Fruit fly (Drosophila melanogaster): ENCODE measurements around the gene CG14840.

Gene CG14840

dm6 chr3R:14229045-14229444 is 32.0 kb downstream of the CG14840 start, which contains the start of gene CG9624:
TSS of gene CG9624 (minus strand) at chr3R:14229145.
- no peak for TF ChIP-seq EcR (GFP tag; optimal IDR thresholded peaks at IDR 0.05)
- TF ChIP-seq Dll (optimal IDR thresholded peaks at IDR 0.05), result no peak
- TF ChIP-seq usp (GFP tag; optimal IDR thresholded peaks at IDR 0.05), result no peak
- TF ChIP-seq pan (optimal IDR thresholded peaks at IDR 0.05), result no peak
- TF ChIP-seq psq (optimal IDR thresholded peaks at IDR 0.05), result no peak
- no peak for TF ChIP-seq CG8478 (optimal IDR thresholded peaks at IDR 0.05)

- TF ChIP-seq CG8478 (optimal IDR thresholded peaks at IDR 0.05) (no peak), EcR (GFP tag; optimal IDR thresholded peaks at IDR 0.05) (no peak), usp (GFP tag; optimal IDR thresholded peaks at IDR 0.05) (no peak), psq (optimal IDR thresholded peaks at IDR 0.05) (no peak), pan (optimal IDR thresholded peaks at IDR 0.05) (no peak), Dll (optimal IDR thresholded peaks at IDR 0.05) (no peak)
Measured at dm6 chr3R:14226662-14227061, 34.4 kb downstream of the CG14840 start, which contains the start of gene CG9631. TSS of gene CG9631 (minus strand) at chr3R:14226762.

DNA sequence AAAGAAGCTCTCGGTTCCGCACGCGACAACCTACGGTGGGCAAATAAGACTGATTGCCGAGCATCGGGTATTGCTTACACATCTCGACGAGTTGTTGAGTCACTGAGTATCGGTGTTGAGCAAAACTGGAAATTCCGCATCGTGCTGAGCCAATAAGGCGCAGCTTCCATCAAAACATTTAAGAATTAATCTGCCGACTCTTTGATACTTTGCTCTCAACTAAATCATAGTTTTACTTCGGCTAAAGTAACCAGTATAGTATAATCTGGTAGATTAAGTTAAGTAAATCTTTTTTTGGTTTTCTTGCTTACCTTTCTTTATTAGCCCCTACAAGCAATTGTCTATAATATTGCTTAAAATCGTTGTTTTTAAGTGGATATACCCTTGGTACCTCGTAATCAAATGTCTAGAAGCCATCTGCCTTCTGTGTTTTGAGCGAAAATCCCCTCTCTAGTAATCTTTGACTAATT is 36.9 kb downstream of the CG14840 start, which contains the start of gene Sp212:
Gene Sp212 (minus strand): TSS at position 51 of the 470 bp plus-strand sequence.
- TF ChIP-seq CG8478 (optimal IDR thresholded peaks at IDR 0.05) (no peak), psq (optimal IDR thresholded peaks at IDR 0.05) (no peak), Dll (optimal IDR thresholded peaks at IDR 0.05) (no peak), EcR (GFP tag; optimal IDR thresholded peaks at IDR 0.05) (no peak), pan (optimal IDR thresholded peaks at IDR 0.05) (no peak), usp (GFP tag; optimal IDR thresholded peaks at IDR 0.05) (no peak)

- TF ChIP-seq usp (GFP tag; optimal IDR thresholded peaks at IDR 0.05), result no peak
- TF ChIP-seq psq (optimal IDR thresholded peaks at IDR 0.05), result no peak
- TF ChIP-seq CG8478 (optimal IDR thresholded peaks at IDR 0.05), result no peak
- TF ChIP-seq EcR (GFP tag; optimal IDR thresholded peaks at IDR 0.05), result no peak
- TF ChIP-seq Dll (optimal IDR thresholded peaks at IDR 0.05), result no peak
Measured at dm6 chr3R:14221484-14221883, 39.5 kb downstream of the CG14840 start, which contains the start of gene CG33109. TSS of gene CG33109 (minus strand) at chr3R:14221584.

- TF ChIP-seq psq (optimal IDR thresholded peaks at IDR 0.05) (no peak), usp (GFP tag; optimal IDR thresholded peaks at IDR 0.05) (no peak), Dll (optimal IDR thresholded peaks at IDR 0.05) (no peak), EcR (GFP tag; optimal IDR thresholded peaks at IDR 0.05) (no peak), pan (optimal IDR thresholded peaks at IDR 0.05) (no peak), CG8478 (optimal IDR thresholded peaks at IDR 0.05) (no peak)
Measured at dm6 chr3R:14220105-14220504, 40.9 kb downstream of the CG14840 start, which contains the start of gene CG31326. TSS of gene CG31326 (minus strand) at chr3R:14220205.

DNA sequence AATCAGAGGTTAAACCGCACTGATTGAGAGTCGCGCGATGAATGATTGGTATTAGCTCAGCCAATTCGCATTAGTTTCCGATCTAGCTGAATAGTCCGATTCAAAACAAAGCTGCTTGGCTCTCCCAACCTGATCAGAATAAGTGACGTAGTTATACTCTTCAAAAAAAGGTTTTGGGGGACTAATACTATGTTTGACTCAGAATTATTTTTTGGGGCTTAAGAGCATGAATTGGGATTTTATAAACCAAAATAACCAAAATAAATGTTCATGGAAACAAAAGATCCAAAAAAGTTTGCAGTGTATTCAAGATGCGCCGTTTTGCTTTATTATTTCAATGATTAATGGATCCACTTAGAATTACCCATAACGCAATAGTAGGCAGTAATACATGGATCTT is 43.2 kb downstream of the CG14840 start, which contains the start of gene CG9649:
Gene CG9649 (minus strand): TSS at position 44 of the 400 bp plus-strand sequence.
- TF ChIP-seq pan (optimal IDR thresholded peaks at IDR 0.05) (no peak), usp (GFP tag; optimal IDR thresholded peaks at IDR 0.05) (no peak), EcR (GFP tag; optimal IDR thresholded peaks at IDR 0.05) (no peak), Dll (optimal IDR thresholded peaks at IDR 0.05) (no peak), psq (optimal IDR thresholded peaks at IDR 0.05) (no peak), CG8478 (optimal IDR thresholded peaks at IDR 0.05) (no peak)

DNA sequence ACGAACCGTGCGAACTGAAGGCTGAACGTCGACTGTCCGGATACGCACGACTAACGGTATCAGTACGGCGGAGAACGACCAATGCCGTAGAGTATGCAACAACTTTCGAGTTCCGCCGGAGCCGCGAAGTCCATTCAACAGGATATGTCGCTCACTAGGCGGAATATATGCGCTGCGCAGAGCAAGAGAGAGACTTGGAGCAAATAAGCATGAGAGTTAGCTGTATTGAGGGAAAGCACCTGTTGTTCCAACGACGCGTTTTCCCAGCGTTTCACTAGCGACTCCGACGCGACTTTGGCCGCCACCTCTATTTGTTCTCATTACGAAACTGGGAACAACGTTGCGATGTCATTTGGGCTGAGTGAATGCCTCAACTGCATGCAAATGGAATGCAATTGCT is 46.2 kb downstream of the CG14840 start, which contains the start of gene Dop1R1:
Gene Dop1R1 (minus strand): TSS at position 35 of the 400 bp plus-strand sequence.
- TF ChIP-seq pan (optimal IDR thresholded peaks at IDR 0.05) (no peak), EcR (GFP tag; optimal IDR thresholded peaks at IDR 0.05) (no peak), psq (optimal IDR thresholded peaks at IDR 0.05) (no peak)

Measured in whole organism.